Worm (Caenorhabditis elegans) whole organism, young adult: ENCODE results near the gene flp-27.

Source experiments
- F49E8.2 ChIP-seq: sonication (generic microtip); optimal IDR thresholded peaks from 3 replicates; lab custom pipeline; 2017; ENCODE audit warnings: missing genetic modification characterization, mild to moderate bottlenecking, missing compliant biosample characterization, antibody characterized with exemption, moderate library complexity; ENCODE audit not compliant: insufficient read depth
- mel-28 ChIP-seq: sonication (generic microtip); optimal IDR thresholded peaks from 2 replicates; lab custom pipeline; 2016; ENCODE audit warnings: borderline replicate concordance, mild to moderate bottlenecking, missing genetic modification characterization, missing compliant biosample characterization
- mes-4 ChIP-seq: sonication (generic microtip); optimal IDR thresholded peaks from 2 replicates; lab custom pipeline; 2016; ENCODE audit warnings: missing genotype, missing genetic modification characterization, missing compliant biosample characterization
- nhr-90 ChIP-seq: sonication (generic microtip); optimal IDR thresholded peaks from 2 replicates; lab custom pipeline; 2016; ENCODE audit warnings: missing genotype, mild to moderate bottlenecking, missing genetic modification characterization, missing compliant biosample characterization
- pha-4 ChIP-seq: fragments of 150-350 bp; sonication (generic microtip); optimal IDR thresholded peaks from 2 replicates; lab custom pipeline; 2014; ENCODE audit warnings: missing biosample characterization, missing genetic modification reagents, missing genetic modification characterization
- snpc-1.1 ChIP-seq: sonication (generic microtip); optimal IDR thresholded peaks from 2 replicates; lab custom pipeline; 2017; ENCODE audit warnings: missing genetic modification characterization, mild to moderate bottlenecking, missing compliant biosample characterization, antibody characterized with exemption, moderate library complexity, missing genotype, missing genetic modification reagents; ENCODE audit not compliant: insufficient read depth
- tlf-1 ChIP-seq: fragments of 200-800 bp; sonication (Bioruptor generic); optimal IDR thresholded peaks from 2 replicates; lab custom pipeline; 2018; ENCODE audit warnings: mild to moderate bottlenecking, missing genetic modification characterization, missing compliant biosample characterization
- unc-62 ChIP-seq: fragments of 150-350 bp; optimal IDR thresholded peaks from 2 replicates; lab custom pipeline; 2014; ENCODE audit warnings: missing biosample characterization, missing genetic modification reagents, missing genetic modification characterization
- ztf-3 ChIP-seq: fragments of 200-800 bp; sonication (Bioruptor generic); optimal IDR thresholded peaks from 2 replicates; lab custom pipeline; 2018; ENCODE audit warnings: mild to moderate bottlenecking, missing genetic modification characterization, missing compliant biosample characterization

DNA sequence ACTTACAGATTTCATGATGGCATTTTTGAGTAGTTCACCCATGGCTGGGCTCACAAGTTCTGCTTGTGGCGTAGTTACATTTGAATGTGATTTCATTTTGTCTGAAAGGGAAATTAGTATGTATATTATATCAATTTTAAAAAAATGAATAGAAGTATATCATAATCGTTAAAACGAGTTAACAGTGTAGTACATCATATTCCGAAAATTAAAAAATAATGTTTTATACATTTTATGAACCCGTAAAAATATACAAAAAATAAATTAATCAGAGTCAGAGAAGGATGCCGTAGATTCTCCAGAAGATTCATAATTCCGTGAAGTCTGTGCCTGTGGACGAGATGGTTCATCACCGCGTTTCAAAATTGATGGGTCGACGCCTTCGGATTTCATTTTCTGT lies 33.9 kb upstream of the flp-27 start, which contains the start of gene F59E12.9:
- TF ChIP-seq tlf-1 = no peak
- TF ChIP-seq mes-4 (tag; lab: Kevin White, UChicago) = no peak
- TF ChIP-seq pha-4 (tag; lab: Kevin White, UChicago) = no peak
- TF ChIP-seq nhr-90 = no peak
- no peak for TF ChIP-seq snpc-1.1 (tag; lab: Kevin White, UChicago)
- TF ChIP-seq mel-28 = no peak
- TF ChIP-seq ztf-3 (GFP tag; lab: Kevin White, UChicago) = no peak
- TF ChIP-seq unc-62 = no peak
- TF ChIP-seq F49E8.2 (tag; lab: Kevin White, UChicago) = no peak
